Fruit fly (Drosophila melanogaster): ENCODE measurements around the gene CG43232.
A peak's percentile ranks its signal among the peaks of the same experiment; 100 is the strongest.

CG43232 gene

DNA sequence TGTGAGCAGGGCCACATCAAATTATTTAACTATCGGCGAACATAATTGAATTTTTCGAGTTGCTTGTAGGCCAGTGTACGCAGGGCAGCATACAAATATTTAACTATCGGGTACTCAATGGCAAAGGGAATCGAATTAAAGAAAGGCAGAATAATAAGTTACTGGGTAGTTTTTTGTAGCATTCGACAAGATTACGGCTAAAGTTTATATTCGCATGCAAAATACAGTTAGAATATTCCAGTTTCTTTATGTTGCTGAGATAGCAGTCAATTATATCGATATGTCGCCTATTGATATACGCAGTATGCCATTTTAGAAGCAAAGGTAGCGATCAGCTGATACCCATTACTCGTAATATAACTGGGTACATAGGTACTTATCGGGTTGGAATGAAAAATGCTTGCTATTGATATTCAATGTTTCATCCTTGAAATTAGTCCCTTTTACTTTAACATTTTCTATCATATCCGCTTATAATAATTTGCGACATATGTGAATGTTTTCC, 36.1 kb downstream of the CG43232 start (continued):
- TF ChIP-seq Dif (GFP tag; optimal IDR thresholded peaks at IDR 0.05; ENCODE audit: partially characterized antibody), result no peak
- TF ChIP-seq Dfd (GFP tag; optimal IDR thresholded peaks at IDR 0.05), result no peak

DNA sequence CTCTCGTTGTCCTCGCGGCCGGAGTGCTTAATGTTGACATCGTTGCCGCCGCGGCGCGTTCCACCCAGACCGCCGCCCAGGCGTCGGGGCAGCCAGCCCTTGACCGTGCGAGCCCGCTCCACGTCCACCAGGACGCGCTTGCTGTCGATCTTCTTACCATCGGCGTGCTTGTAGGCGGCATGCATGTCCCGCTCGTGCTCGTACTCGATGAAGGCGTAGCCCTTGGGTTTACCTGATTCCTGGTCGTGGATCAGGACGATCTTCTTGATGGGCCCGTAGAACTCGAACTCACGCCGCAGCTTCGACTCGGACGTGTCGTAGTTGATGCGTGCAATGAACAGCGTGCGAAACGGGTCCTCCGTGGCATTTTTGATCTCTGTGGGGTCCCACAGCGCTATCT, 38.9 kb downstream of the CG43232 start:
- TF ChIP-seq CG9705 (GFP tag; optimal IDR thresholded peaks at IDR 0.05), result no peak
- no peak for TF ChIP-seq fru (GFP tag; optimal IDR thresholded peaks at IDR 0.05)
- TF ChIP-seq dl (GFP tag; optimal IDR thresholded peaks at IDR 0.05; ENCODE audit: insufficient read depth in 1 of 2, partially characterized antibody in 2 of 2), result no peak
- no peak for TF ChIP-seq sv (GFP tag; optimal IDR thresholded peaks at IDR 0.05)
- no peak for TF ChIP-seq Mio (GFP tag; optimal IDR thresholded peaks at IDR 0.05)
- TF ChIP-seq Hnf4 (GFP tag; optimal IDR thresholded peaks at IDR 0.05), result no peak
- no peak for TF ChIP-seq Dif (GFP tag; optimal IDR thresholded peaks at IDR 0.05; ENCODE audit: partially characterized antibody)
- no peak for TF ChIP-seq foxo (GFP tag; optimal IDR thresholded peaks at IDR 0.05)
- TF ChIP-seq rgr (GFP tag; optimal IDR thresholded peaks at IDR 0.05), result no peak
- no peak for TF ChIP-seq dsf (GFP tag; optimal IDR thresholded peaks at IDR 0.05; ENCODE audit: borderline replicate concordance)
- no peak for TF ChIP-seq Hr83 (GFP tag; optimal IDR thresholded peaks at IDR 0.05; ENCODE audit: poor library complexity, severe bottlenecking)
- TF ChIP-seq Jra (GFP tag; optimal IDR thresholded peaks at IDR 0.05), result no peak
- no peak for TF ChIP-seq sage (GFP tag; optimal IDR thresholded peaks at IDR 0.05)
- TF ChIP-seq N (GFP tag; optimal IDR thresholded peaks at IDR 0.05), result no peak
- no peak for TF ChIP-seq dmrt93B (GFP tag; optimal IDR thresholded peaks at IDR 0.05)
- no peak for TF ChIP-seq usp (GFP tag; optimal IDR thresholded peaks at IDR 0.05)
- TF ChIP-seq ey (GFP tag; optimal IDR thresholded peaks at IDR 0.05), result no peak

DNA sequence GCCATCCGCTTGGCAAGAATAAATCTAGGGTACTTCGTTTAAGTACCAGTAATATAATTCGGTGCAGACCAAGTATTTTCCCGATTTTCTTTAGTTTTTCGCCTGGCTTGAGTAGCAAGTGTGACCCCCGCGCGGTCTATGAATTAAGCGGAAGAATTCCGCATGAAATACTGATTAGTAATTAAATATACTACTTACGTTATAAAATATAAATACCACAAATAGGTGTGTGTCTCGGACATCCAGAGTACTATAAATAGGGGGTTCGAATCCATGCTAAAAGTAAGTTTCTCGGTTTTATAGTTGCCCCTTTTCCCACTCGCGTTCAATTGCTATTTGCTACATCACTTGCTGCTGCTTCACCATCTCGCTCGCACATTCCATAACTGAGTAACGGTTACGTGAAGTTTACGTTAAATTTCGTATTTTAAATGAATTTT, 39.7 kb downstream of the CG43232 start, which contains the start of gene snRNP-U1-70K:
TSS of gene snRNP-U1-70K (minus strand) at position 141 of the 440 bp plus-strand sequence.
- peak; percentile 92 for TF ChIP-seq Dif (GFP tag; optimal IDR thresholded peaks at IDR 0.05; ENCODE audit: partially characterized antibody)
- TF ChIP-seq Dfd (GFP tag; optimal IDR thresholded peaks at IDR 0.05), result no peak
- TF ChIP-seq fru (GFP tag; optimal IDR thresholded peaks at IDR 0.05), result peak; percentile 66
- TF ChIP-seq Jra (GFP tag; optimal IDR thresholded peaks at IDR 0.05), result no peak
- no peak for TF ChIP-seq Rel (GFP tag; optimal IDR thresholded peaks at IDR 0.05)
- TF ChIP-seq Rel (tag; optimal IDR thresholded peaks at IDR 0.05), result peak; percentile 39
- TF ChIP-seq sv (GFP tag; optimal IDR thresholded peaks at IDR 0.05), result no peak
- TF ChIP-seq dl (GFP tag; optimal IDR thresholded peaks at IDR 0.05; ENCODE audit: insufficient read depth in 1 of 2, partially characterized antibody in 2 of 2), result peak in 1 of 2 experiments; percentile 70
- no peak for TF ChIP-seq dsf (GFP tag; optimal IDR thresholded peaks at IDR 0.05; ENCODE audit: borderline replicate concordance)
- peak; percentile 76 for TF ChIP-seq Myc (optimal IDR thresholded peaks at IDR 0.05)
